Worm (Caenorhabditis elegans) whole organism, early embryonic: ENCODE results near the gene dyla-1.

Source experiments
- B0310.2 ChIP-seq: sonication (generic microtip); optimal IDR thresholded peaks from 2 replicates; lab custom pipeline; 2016; ENCODE audit warnings: mild to moderate bottlenecking, missing genetic modification characterization, missing compliant biosample characterization
- F13C5.2 ChIP-seq: sonication (generic microtip); optimal IDR thresholded peaks from 2 replicates; lab custom pipeline; 2017; ENCODE audit warnings: mild to moderate bottlenecking, missing genetic modification characterization, inconsistent platforms, missing compliant biosample characterization
- aly-1 ChIP-seq: sonication (generic microtip); optimal IDR thresholded peaks from 2 replicates; lab custom pipeline; 2016; ENCODE audit warnings: missing genetic modification characterization, missing compliant biosample characterization
- ama-1 ChIP-seq: fragments of 150-350 bp; optimal IDR thresholded peaks from 2 replicates; lab custom pipeline; 2014
- ceh-13 ChIP-seq: fragments of 200-800 bp; sonication (Bioruptor generic); optimal IDR thresholded peaks from 2 replicates; lab custom pipeline; 2018; ENCODE audit warnings: mild to moderate bottlenecking, missing genetic modification characterization, missing compliant biosample characterization
- ceh-36 ChIP-seq: sonication (generic microtip); optimal IDR thresholded peaks from 2 replicates; lab custom pipeline; 2016; ENCODE audit warnings: missing genetic modification characterization, inconsistent platforms, missing compliant biosample characterization
- hmg-4 ChIP-seq: fragments of 200-800 bp; sonication (Bioruptor generic); optimal IDR thresholded peaks from 2 replicates; lab custom pipeline; 2018; ENCODE audit warnings: mild to moderate bottlenecking, missing genetic modification characterization, missing compliant biosample characterization
- sea-1 ChIP-seq: fragments of 200-800 bp; sonication (Bioruptor generic); conservative IDR thresholded peaks from 2 replicates; pipeline ENCODE4 v1.3.6; 2022; ENCODE audit warnings: missing genetic modification characterization, missing compliant biosample characterization
- tra-4 ChIP-seq: sonication (generic microtip); optimal IDR thresholded peaks from 2 replicates; lab custom pipeline; 2017; ENCODE audit warnings: missing genetic modification characterization, missing compliant biosample characterization

DNA sequence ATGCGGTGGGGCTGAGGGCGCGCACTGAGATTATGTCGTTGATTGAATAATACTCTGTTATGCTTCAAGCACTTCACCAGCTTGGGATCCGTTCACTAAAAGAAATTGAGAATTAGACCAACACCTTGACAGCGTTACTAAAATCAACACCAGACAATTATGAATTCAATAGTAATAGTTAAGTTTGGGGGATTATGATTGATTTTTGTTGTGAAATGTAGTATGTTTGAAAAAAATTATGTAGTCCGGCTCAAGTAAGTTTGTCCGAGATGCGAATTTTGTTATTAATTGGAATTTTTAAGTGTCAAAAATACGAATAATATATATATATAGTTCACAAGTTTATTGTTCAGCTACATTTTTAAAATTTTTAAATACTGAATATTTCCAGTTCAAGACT is 15.5 kb upstream of the dyla-1 start, which contains the start of gene sto-5:
- TF ChIP-seq ceh-36 (tag; lab: Kevin White, UChicago) (no peak), hmg-4 (no peak), sea-1 (GFP tag; lab: Robert Waterston, UW) (no peak), F13C5.2 (tag; lab: Kevin White, UChicago) (no peak), B0310.2 (tag; lab: Kevin White, UChicago) (no peak), ceh-13 (GFP tag; lab: Kevin White, UChicago) (no peak), tra-4 (tag; lab: Kevin White, UChicago) (no peak), aly-1 (tag; lab: Kevin White, UChicago) (no peak), ama-1 (lab: Kevin White, UChicago) (no peak)
